Worm (Caenorhabditis elegans) whole organism, young adult: ENCODE data around the gene xpf-1.

Experiments
- B0019.2 ChIP-seq: fragments of 200-800 bp; sonication (Bioruptor generic); conservative IDR thresholded peaks from 2 replicates; pipeline ENCODE4 v1.3.6; 2022; ENCODE audit warnings: missing genetic modification reagents, missing genetic modification characterization, missing compliant biosample characterization
- B0336.3 ChIP-seq: fragments of 200-800 bp; sonication (Bioruptor generic); IDR thresholded peaks from 2 replicates; pipeline ENCODE4 v1.3.6; 2022; ENCODE audit warnings: missing genetic modification characterization, missing compliant biosample characterization
- C06A6.2 ChIP-seq: fragments of 200-800 bp; sonication (Bioruptor generic); conservative IDR thresholded peaks from 2 replicates; pipeline ENCODE4 v1.3.6; 2022; ENCODE audit warnings: missing genetic modification characterization, missing compliant biosample characterization
- C17E4.6 ChIP-seq: fragments of 200-800 bp; sonication (Bioruptor generic); IDR thresholded peaks from 2 replicates; pipeline ENCODE4 v1.3.6; 2022; ENCODE audit warnings: missing genetic modification reagents, missing genetic modification characterization, missing compliant biosample characterization
- F23B12.7 ChIP-seq: sonication (generic microtip); optimal IDR thresholded peaks from 2 replicates; lab custom pipeline; 2017; ENCODE audit warnings: missing genetic modification characterization, mild to moderate bottlenecking, missing compliant biosample characterization, antibody characterized with exemption, moderate library complexity; ENCODE audit not compliant: insufficient read depth
- F33H1.4 ChIP-seq: fragments of 200-800 bp; sonication (Bioruptor generic); IDR thresholded peaks from 2 replicates; pipeline ENCODE4 v1.3.6; 2022; ENCODE audit warnings: missing genetic modification reagents, missing genetic modification characterization, missing compliant biosample characterization
- K11D2.4 ChIP-seq: fragments of 200-800 bp; sonication (Bioruptor generic); IDR thresholded peaks from 2 replicates; pipeline ENCODE4 v1.3.6; 2022; ENCODE audit warnings: missing genetic modification reagents, missing genetic modification characterization, missing compliant biosample characterization
- K12H6.12 ChIP-seq: fragments of 200-800 bp; sonication (Bioruptor generic); optimal IDR thresholded peaks from 2 replicates; lab custom pipeline; 2018; ENCODE audit warnings: mild to moderate bottlenecking, missing genetic modification characterization, missing compliant biosample characterization
- T26A5.8 ChIP-seq: sonication (generic microtip); optimal IDR thresholded peaks from 2 replicates; lab custom pipeline; 2016; ENCODE audit warnings: missing genetic modification characterization, missing compliant biosample characterization
- Y53F4B.3 ChIP-seq: fragments of 200-800 bp; sonication (Bioruptor generic); IDR thresholded peaks from 2 replicates; pipeline ENCODE4 v1.3.6; 2022; ENCODE audit warnings: missing genetic modification reagents, missing genetic modification characterization, missing compliant biosample characterization
- Y67H2A.10 ChIP-seq: fragments of 200-800 bp; sonication (Bioruptor generic); conservative IDR thresholded peaks from 2 replicates; pipeline ENCODE4 v1.3.6; 2022; ENCODE audit warnings: missing genetic modification reagents, missing genetic modification characterization, missing compliant biosample characterization
- Y95B8A.8 ChIP-seq: fragments of 200-800 bp; sonication (Bioruptor generic); IDR thresholded peaks from 2 replicates; pipeline ENCODE4 v1.3.6; 2022; ENCODE audit warnings: missing genetic modification reagents, missing genetic modification characterization, missing compliant biosample characterization
- ZK185.1 ChIP-seq: sonication (generic microtip); optimal IDR thresholded peaks from 2 replicates; lab custom pipeline; 2016; ENCODE audit warnings: mild to moderate bottlenecking, missing genetic modification characterization, missing compliant biosample characterization; ENCODE audit not compliant: poor library complexity, severe bottlenecking
- ama-1 ChIP-seq, 3 experiments: fragments of 150-350 bp in 1 of 3; sonication (generic microtip) in 2 of 3; optimal IDR thresholded peaks; 2 replicates each; lab custom pipeline; 2014 to 2018; ENCODE audit warnings: missing biosample characterization in 2 of 3, missing genetic modification characterization in 2 of 3, missing genetic modification reagents in 2 of 3
- attf-5 ChIP-seq: fragments of 200-800 bp; sonication (Bioruptor generic); optimal IDR thresholded peaks from 2 replicates; lab custom pipeline; 2018; ENCODE audit warnings: mild to moderate bottlenecking, missing genetic modification characterization, missing compliant biosample characterization
- attf-6 ChIP-seq: fragments of 200-800 bp; sonication (Bioruptor generic); IDR thresholded peaks from 2 replicates; pipeline ENCODE4 v1.3.6; 2022; ENCODE audit warnings: missing genetic modification reagents, missing genetic modification characterization, missing compliant biosample characterization
- cebp-1 ChIP-seq, 2 experiments: fragments of 200-800 bp in 1 of 2; sonication (Bioruptor generic) in 1 of 2; sonication (generic microtip) in 1 of 2; IDR thresholded peaks in 1 of 2; optimal IDR thresholded peaks in 1 of 2; 2 replicates each; pipeline versions ENCODE4 v1.3.6 to Lab custom; 2017 to 2022; ENCODE audit warnings: missing compliant biosample characterization in 2 of 2, missing genetic modification characterization in 2 of 2, mild to moderate bottlenecking in 1 of 2, missing genetic modification reagents in 1 of 2, moderate library complexity in 1 of 2
- cebp-2 ChIP-seq: fragments of 200-800 bp; sonication (Bioruptor generic); IDR thresholded peaks from 2 replicates; pipeline ENCODE4 v1.3.6; 2022; ENCODE audit warnings: missing genetic modification characterization, missing compliant biosample characterization
- ceh-27 ChIP-seq: fragments of 200-800 bp; sonication (Bioruptor generic); optimal IDR thresholded peaks from 2 replicates; lab custom pipeline; 2018; ENCODE audit warnings: mild to moderate bottlenecking, missing genetic modification characterization, moderate library complexity, missing compliant biosample characterization
- ceh-58 ChIP-seq: fragments of 200-800 bp; sonication (Bioruptor generic); IDR thresholded peaks from 2 replicates; pipeline ENCODE4 v1.3.6; 2022; ENCODE audit warnings: missing genetic modification characterization, missing compliant biosample characterization
- ceh-91 ChIP-seq: fragments of 200-800 bp; sonication (Bioruptor generic); IDR thresholded peaks from 2 replicates; pipeline ENCODE4 v1.3.6; 2022; ENCODE audit warnings: missing genetic modification reagents, missing genetic modification characterization, missing compliant biosample characterization
- dox-1 ChIP-seq: fragments of 200-800 bp; sonication (Bioruptor generic); IDR thresholded peaks from 2 replicates; pipeline ENCODE4 v1.3.6; 2022; ENCODE audit warnings: missing genetic modification reagents, missing genetic modification characterization, missing compliant biosample characterization
- efl-1 ChIP-seq: fragments of 150-350 bp; optimal IDR thresholded peaks from 2 replicates; lab custom pipeline; 2014; ENCODE audit warnings: missing biosample characterization, missing genetic modification reagents, missing genetic modification characterization
- egl-44 ChIP-seq: fragments of 200-800 bp; sonication (Bioruptor generic); IDR thresholded peaks from 2 replicates; pipeline ENCODE4 v1.3.6; 2022; ENCODE audit warnings: missing genetic modification reagents, missing genetic modification characterization, missing compliant biosample characterization
- egrh-3 ChIP-seq: fragments of 200-800 bp; sonication (Bioruptor generic); IDR thresholded peaks from 2 replicates; pipeline ENCODE4 v1.3.6; 2022; ENCODE audit warnings: missing genetic modification reagents, missing genetic modification characterization, missing compliant biosample characterization
- gei-17 ChIP-seq: fragments of 200-800 bp; sonication (Bioruptor generic); optimal IDR thresholded peaks from 2 replicates; lab custom pipeline; 2018; ENCODE audit warnings: mild to moderate bottlenecking, missing genetic modification characterization, missing compliant biosample characterization
- hlh-26 ChIP-seq: fragments of 200-800 bp; sonication (Bioruptor generic); conservative IDR thresholded peaks from 2 replicates; pipeline ENCODE4 v1.3.6; 2022; ENCODE audit warnings: missing genetic modification reagents, missing genetic modification characterization, missing compliant biosample characterization
- hmg-20 ChIP-seq: fragments of 200-800 bp; sonication (Bioruptor generic); IDR thresholded peaks from 2 replicates; pipeline ENCODE4 v1.3.6; 2022; ENCODE audit warnings: missing genetic modification reagents, missing genetic modification characterization, missing compliant biosample characterization
- let-526 ChIP-seq: fragments of 200-800 bp; sonication (Bioruptor generic); IDR thresholded peaks from 2 replicates; pipeline ENCODE4 v1.3.6; 2022; ENCODE audit warnings: missing genetic modification reagents, missing genetic modification characterization, missing compliant biosample characterization
- lin-40 ChIP-seq: sonication (generic microtip); optimal IDR thresholded peaks from 2 replicates; lab custom pipeline; 2016; ENCODE audit warnings: missing genetic modification characterization, mild to moderate bottlenecking, missing compliant biosample characterization, missing genotype, missing genetic modification reagents
- lsl-1 ChIP-seq: fragments of 200-800 bp; sonication (Bioruptor generic); optimal IDR thresholded peaks from 2 replicates; lab custom pipeline; 2018; ENCODE audit warnings: mild to moderate bottlenecking, missing genetic modification characterization, moderate library complexity, missing compliant biosample characterization
- madf-6 ChIP-seq: fragments of 200-800 bp; sonication (Bioruptor generic); IDR thresholded peaks from 2 replicates; pipeline ENCODE4 v1.3.6; 2022; ENCODE audit warnings: missing genetic modification reagents, missing genetic modification characterization, missing compliant biosample characterization
- mel-28 ChIP-seq: sonication (generic microtip); optimal IDR thresholded peaks from 2 replicates; lab custom pipeline; 2016; ENCODE audit warnings: borderline replicate concordance, mild to moderate bottlenecking, missing genetic modification characterization, missing compliant biosample characterization
- mes-4 ChIP-seq: sonication (generic microtip); optimal IDR thresholded peaks from 2 replicates; lab custom pipeline; 2016; ENCODE audit warnings: missing genotype, missing genetic modification characterization, missing compliant biosample characterization
- mxl-1 ChIP-seq: sonication (generic microtip); optimal IDR thresholded peaks from 2 replicates; lab custom pipeline; 2016; ENCODE audit warnings: missing genetic modification characterization, missing compliant biosample characterization
- nfya-1 ChIP-seq: sonication (generic microtip); optimal IDR thresholded peaks from 2 replicates; lab custom pipeline; 2017; ENCODE audit warnings: antibody characterized with exemption, missing compliant biosample characterization, missing genetic modification characterization, borderline replicate concordance; ENCODE audit not compliant: insufficient read depth
- nhr-120 ChIP-seq: fragments of 200-800 bp; sonication (Bioruptor generic); IDR thresholded peaks from 2 replicates; pipeline ENCODE4 v1.3.6; 2022; ENCODE audit warnings: missing genetic modification characterization, missing compliant biosample characterization
- nhr-80 ChIP-seq: sonication (generic microtip); optimal IDR thresholded peaks from 2 replicates; lab custom pipeline; 2016; ENCODE audit warnings: missing genetic modification characterization, missing compliant biosample characterization
- nhr-90 ChIP-seq: sonication (generic microtip); optimal IDR thresholded peaks from 2 replicates; lab custom pipeline; 2016; ENCODE audit warnings: missing genotype, mild to moderate bottlenecking, missing genetic modification characterization, missing compliant biosample characterization
- pbrm-1 ChIP-seq: fragments of 200-800 bp; sonication (Bioruptor generic); IDR thresholded peaks from 2 replicates; pipeline ENCODE4 v1.3.6; 2022; ENCODE audit warnings: missing genetic modification reagents, missing genetic modification characterization, missing compliant biosample characterization
- rpc-1 ChIP-seq, 2 experiments: fragments of 150-350 bp in 1 of 2; sonication (generic microtip) in 1 of 2; optimal IDR thresholded peaks; 2 replicates each; lab custom pipeline; 2014 to 2018; ENCODE audit warnings: missing biosample characterization in 1 of 2, missing genetic modification characterization in 1 of 2, missing genetic modification reagents in 1 of 2, missing genotype in 1 of 2
- snpc-1.1 ChIP-seq: sonication (generic microtip); optimal IDR thresholded peaks from 2 replicates; lab custom pipeline; 2017; ENCODE audit warnings: missing genetic modification characterization, mild to moderate bottlenecking, missing compliant biosample characterization, antibody characterized with exemption, moderate library complexity, missing genotype, missing genetic modification reagents; ENCODE audit not compliant: insufficient read depth
- snpc-4 ChIP-seq, 5 experiments: fragments of 150-350 bp in 1 of 5; sonication (generic microtip) in 4 of 5; optimal IDR thresholded peaks; 2 replicates each; lab custom pipeline; 2014 to 2018; ENCODE audit warnings: missing genetic modification characterization in 5 of 5, missing biosample characterization in 3 of 5, antibody characterized with exemption in 2 of 5, mild to moderate bottlenecking in 2 of 5, missing compliant biosample characterization in 2 of 5, missing genotype in 2 of 5, moderate library complexity in 2 of 5, missing genetic modification reagents in 1 of 5
- tlf-1 ChIP-seq: fragments of 200-800 bp; sonication (Bioruptor generic); optimal IDR thresholded peaks from 2 replicates; lab custom pipeline; 2018; ENCODE audit warnings: mild to moderate bottlenecking, missing genetic modification characterization, missing compliant biosample characterization
- xnd-1 ChIP-seq: sonication (generic microtip); optimal IDR thresholded peaks from 2 replicates; lab custom pipeline; 2016; ENCODE audit warnings: missing genotype, missing genetic modification reagents, missing genetic modification characterization, missing compliant biosample characterization
- ztf-3 ChIP-seq: fragments of 200-800 bp; sonication (Bioruptor generic); optimal IDR thresholded peaks from 2 replicates; lab custom pipeline; 2018; ENCODE audit warnings: mild to moderate bottlenecking, missing genetic modification characterization, missing compliant biosample characterization
- ztf-6 ChIP-seq: fragments of 200-800 bp; sonication (Bioruptor generic); IDR thresholded peaks from 2 replicates; pipeline ENCODE4 v1.3.6; 2022; ENCODE audit warnings: missing genetic modification reagents, missing genetic modification characterization, missing compliant biosample characterization

xpf-1 gene

ce11 chrII:11724362-11724761, 28.4 kb downstream of the xpf-1 start:
- no peak for TF ChIP-seq lsl-1
- TF ChIP-seq ama-1 (optimal IDR thresholded peaks at IDR 0.05; lab: Kevin White, UChicago), result no peak
- no peak for TF ChIP-seq ama-1 (GFP tag; optimal IDR thresholded peaks at IDR 0.05; lab: Kevin White, UChicago)
- TF ChIP-seq mes-4 (tag; lab: Kevin White, UChicago), result no peak
- no peak for TF ChIP-seq Y53F4B.3 (GFP tag; lab: Robert Waterston, UW)
- no peak for TF ChIP-seq tlf-1 (GFP tag; lab: Kevin White, UChicago)
- TF ChIP-seq hlh-26 (GFP tag; lab: Robert Waterston, UW), result no peak
- no peak for TF ChIP-seq cebp-1 (GFP tag; IDR thresholded peaks at IDR 0.05; lab: Robert Waterston, UW)
- peak; percentile 33 for TF ChIP-seq cebp-1 (tag; optimal IDR thresholded peaks at IDR 0.05; lab: Kevin White, UChicago)
- TF ChIP-seq lin-40 (tag; lab: Kevin White, UChicago), result peak; percentile 34
- TF ChIP-seq mel-28 (tag; lab: Kevin White, UChicago), result no peak
- TF ChIP-seq ZK185.1, result no peak
- TF ChIP-seq nhr-80, result no peak
- TF ChIP-seq xnd-1 (tag; lab: Kevin White, UChicago), result no peak
- no peak for TF ChIP-seq attf-5 (GFP tag; lab: Kevin White, UChicago)
- no peak for TF ChIP-seq F23B12.7 (tag; lab: Kevin White, UChicago)
- TF ChIP-seq K11D2.4 (GFP tag; lab: Robert Waterston, UW), result no peak
- TF ChIP-seq T26A5.8 (tag; lab: Kevin White, UChicago), result no peak
- no peak for TF ChIP-seq nhr-120 (GFP tag; lab: Robert Waterston, UW)
- TF ChIP-seq C17E4.6, result no peak
- no peak for TF ChIP-seq B0019.2 (GFP tag; lab: Robert Waterston, UW)
- TF ChIP-seq ztf-3 (GFP tag; lab: Kevin White, UChicago), result no peak
- TF ChIP-seq let-526, result no peak
- no peak for TF ChIP-seq egl-44
- no peak for TF ChIP-seq nfya-1 (tag; lab: Kevin White, UChicago)
- no peak for TF ChIP-seq attf-6 (GFP tag; lab: Robert Waterston, UW)
- no peak for TF ChIP-seq ceh-91 (GFP tag; lab: Robert Waterston, UW)
- TF ChIP-seq madf-6 (GFP tag; lab: Robert Waterston, UW), result no peak
- peak; percentile 29 for TF ChIP-seq efl-1
- no peak for TF ChIP-seq ceh-27 (GFP tag; lab: Kevin White, UChicago)
- no peak for TF ChIP-seq egrh-3 (GFP tag; lab: Robert Waterston, UW)
- TF ChIP-seq hmg-20 (GFP tag; lab: Robert Waterston, UW), result no peak
- no peak for TF ChIP-seq snpc-4 (GFP tag; optimal IDR thresholded peaks at IDR 0.05; lab: Kevin White, UChicago)
- peak in 1 of 4 experiments; percentile 5 for TF ChIP-seq snpc-4 (tag; optimal IDR thresholded peaks at IDR 0.05; lab: Kevin White, UChicago)
- TF ChIP-seq ceh-58 (GFP tag; lab: Robert Waterston, UW), result no peak
- TF ChIP-seq ztf-6, result no peak
- no peak; the same call in 1 of the 2 replicates for TF ChIP-seq dox-1 (GFP tag; lab: Robert Waterston, UW)
- TF ChIP-seq cebp-2 (GFP tag; lab: Robert Waterston, UW), result no peak
- TF ChIP-seq gei-17 (GFP tag; lab: Kevin White, UChicago), result no peak
- TF ChIP-seq Y95B8A.8 (GFP tag; lab: Robert Waterston, UW), result no peak
- no peak for TF ChIP-seq rpc-1 (optimal IDR thresholded peaks at IDR 0.05; lab: Kevin White, UChicago)
- no peak for TF ChIP-seq rpc-1 (tag; optimal IDR thresholded peaks at IDR 0.05; lab: Kevin White, UChicago)
- no peak for TF ChIP-seq nhr-90 (tag; lab: Kevin White, UChicago)
- TF ChIP-seq pbrm-1 (GFP tag; lab: Robert Waterston, UW), result no peak
- TF ChIP-seq B0336.3 (GFP tag; lab: Robert Waterston, UW), result no peak
- TF ChIP-seq F33H1.4, result no peak
- peak; percentile 26 for TF ChIP-seq K12H6.12 (tag; lab: Kevin White, UChicago)
- TF ChIP-seq snpc-1.1, result no peak
- TF ChIP-seq Y67H2A.10 (GFP tag; lab: Robert Waterston, UW), result no peak
- TF ChIP-seq C06A6.2, result no peak
- TF ChIP-seq mxl-1 (tag; lab: Kevin White, UChicago), result no peak
